Worm (Caenorhabditis elegans) whole organism, mixed stage, embryonic: ENCODE measurements around the gene col-133.
A peak's percentile ranks its signal among the peaks of the same experiment; 100 is the strongest.

ENCODE experiments used
- bed-3 ChIP-seq: fragments of 200-800 bp; sonication (Bioruptor generic); optimal IDR thresholded peaks from 3 replicates; lab custom pipeline; 2018; ENCODE audit warnings: mild to moderate bottlenecking, missing genetic modification characterization, moderate library complexity, missing compliant biosample characterization
- blmp-1 ChIP-seq: fragments of 150-350 bp; optimal IDR thresholded peaks from 2 replicates; lab custom pipeline; 2014; ENCODE audit warnings: missing biosample characterization, missing genetic modification characterization
- ceh-39 ChIP-seq: fragments of 150-350 bp; optimal IDR thresholded peaks from 2 replicates; lab custom pipeline; 2014; ENCODE audit warnings: missing biosample characterization, missing genetic modification characterization
- ceh-43 ChIP-seq: fragments of 200-800 bp; sonication (Bioruptor generic); optimal IDR thresholded peaks from 2 replicates; lab custom pipeline; 2018; ENCODE audit warnings: mild to moderate bottlenecking, missing genetic modification characterization, moderate library complexity, missing compliant biosample characterization
- ceh-83 ChIP-seq: fragments of 200-800 bp; sonication (Bioruptor generic); optimal IDR thresholded peaks from 2 replicates; lab custom pipeline; 2018; ENCODE audit warnings: mild to moderate bottlenecking, missing genetic modification characterization, missing compliant biosample characterization
- ces-1 ChIP-seq: fragments of 150-350 bp; optimal IDR thresholded peaks from 2 replicates; lab custom pipeline; 2014; ENCODE audit warnings: missing biosample characterization, missing genetic modification reagents, missing genetic modification characterization
- drap-1 ChIP-seq: fragments of 200-800 bp; sonication (Bioruptor generic); optimal IDR thresholded peaks from 3 replicates; lab custom pipeline; 2018; ENCODE audit warnings: mild to moderate bottlenecking, missing genetic modification characterization, missing compliant biosample characterization
- elt-1 ChIP-seq: sonication (generic microtip); optimal IDR thresholded peaks from 2 replicates; lab custom pipeline; 2017; ENCODE audit warnings: missing genetic modification characterization, mild to moderate bottlenecking, missing compliant biosample characterization, antibody characterized with exemption, moderate library complexity, borderline replicate concordance; ENCODE audit not compliant: insufficient read depth
- elt-3 ChIP-seq: fragments of 150-350 bp; optimal IDR thresholded peaks from 2 replicates; lab custom pipeline; 2014; ENCODE audit warnings: missing biosample characterization, missing genetic modification characterization
- flh-1 ChIP-seq: fragments of 200-800 bp; sonication (Bioruptor generic); optimal IDR thresholded peaks from 2 replicates; lab custom pipeline; 2018; ENCODE audit warnings: mild to moderate bottlenecking, missing genetic modification characterization, moderate library complexity, missing compliant biosample characterization
- ham-2 ChIP-seq: fragments of 200-800 bp; sonication (Bioruptor generic); optimal IDR thresholded peaks from 2 replicates; lab custom pipeline; 2018; ENCODE audit warnings: mild to moderate bottlenecking, missing genetic modification characterization, missing compliant biosample characterization
- hlh-1 ChIP-seq: fragments of 150-350 bp; optimal IDR thresholded peaks from 2 replicates; lab custom pipeline; 2014; ENCODE audit warnings: missing biosample characterization, missing genetic modification reagents, missing genetic modification characterization
- lin-13 ChIP-seq: fragments of 150-350 bp; optimal IDR thresholded peaks from 2 replicates; lab custom pipeline; 2014; ENCODE audit warnings: missing biosample characterization, missing genetic modification characterization
- lin-32 ChIP-seq: fragments of 200-800 bp; sonication (Bioruptor generic); optimal IDR thresholded peaks from 2 replicates; lab custom pipeline; 2018; ENCODE audit warnings: mild to moderate bottlenecking, missing genetic modification characterization, missing compliant biosample characterization
- mab-5 ChIP-seq: fragments of 150-350 bp; optimal IDR thresholded peaks from 2 replicates; lab custom pipeline; 2014; ENCODE audit warnings: missing biosample characterization, missing genetic modification characterization
- mep-1 ChIP-seq: fragments of 150-350 bp; optimal IDR thresholded peaks from 2 replicates; lab custom pipeline; 2017; ENCODE audit warnings: missing biosample characterization, missing genetic modification reagents, missing genetic modification characterization, inconsistent platforms
- nhr-12 ChIP-seq: fragments of 150-350 bp; optimal IDR thresholded peaks from 2 replicates; lab custom pipeline; 2014; ENCODE audit warnings: missing biosample characterization, missing genetic modification characterization
- nhr-2 ChIP-seq: fragments of 150-350 bp; optimal IDR thresholded peaks from 2 replicates; lab custom pipeline; 2014; ENCODE audit warnings: missing biosample characterization, missing genetic modification characterization
- nhr-237 ChIP-seq: fragments of 150-350 bp; optimal IDR thresholded peaks from 2 replicates; lab custom pipeline; 2014; ENCODE audit warnings: missing biosample characterization, missing genetic modification characterization
- nhr-28 ChIP-seq: fragments of 150-350 bp; optimal IDR thresholded peaks from 2 replicates; lab custom pipeline; 2014; ENCODE audit warnings: missing biosample characterization, missing genetic modification characterization
- pha-4 ChIP-seq: fragments of 150-350 bp; optimal IDR thresholded peaks from 2 replicates; lab custom pipeline; 2018; ENCODE audit warnings: missing biosample characterization, missing genetic modification reagents, missing genetic modification characterization
- snpc-4 ChIP-seq: fragments of 150-350 bp; optimal IDR thresholded peaks from 2 replicates; lab custom pipeline; 2014; ENCODE audit warnings: missing biosample characterization, missing genetic modification characterization
- sptf-1 ChIP-seq: sonication (generic microtip); optimal IDR thresholded peaks from 2 replicates; lab custom pipeline; 2017; ENCODE audit warnings: mild to moderate bottlenecking, missing genetic modification characterization, moderate library complexity, missing compliant biosample characterization
- unc-120 ChIP-seq: sonication (generic microtip); optimal IDR thresholded peaks from 2 replicates; lab custom pipeline; 2017; ENCODE audit warnings: missing genetic modification characterization, missing compliant biosample characterization; ENCODE audit not compliant: poor library complexity, severe bottlenecking
- unc-62 ChIP-seq: fragments of 150-350 bp; optimal IDR thresholded peaks from 2 replicates; lab custom pipeline; 2014; ENCODE audit warnings: missing biosample characterization, missing genetic modification reagents, missing genetic modification characterization
- zip-8 ChIP-seq: fragments of 150-350 bp; optimal IDR thresholded peaks from 2 replicates; lab custom pipeline; 2014; ENCODE audit warnings: missing biosample characterization, missing genetic modification characterization

col-133 gene

ce11 chrIV:14131770-14132169, 32.6 kb upstream of the col-133 start, which contains the start of gene srz-59:
TSS of gene srz-59 (plus strand) at chrIV:14132070.
- no peak for TF ChIP-seq elt-3
- no peak for TF ChIP-seq lin-13
- no peak for TF ChIP-seq flh-1 (GFP tag; lab: Kevin White, UChicago)
- TF ChIP-seq nhr-28 (tag; lab: Kevin White, UChicago): no peak
- no peak for TF ChIP-seq mab-5 (tag; lab: Kevin White, UChicago)
- TF ChIP-seq elt-1 (tag; lab: Kevin White, UChicago): no peak
- no peak for TF ChIP-seq ceh-39

- TF ChIP-seq sptf-1 (tag; lab: Kevin White, UChicago) (no peak), lin-32 (GFP tag; lab: Kevin White, UChicago) (no peak), ces-1 (GFP tag; lab: Kevin White, UChicago) (no peak), nhr-237 (tag; lab: Kevin White, UChicago) (no peak), nhr-2 (tag; lab: Kevin White, UChicago) (no peak), blmp-1 (no peak), ceh-43 (GFP tag; lab: Kevin White, UChicago) (no peak), mep-1 (tag; lab: Kevin White, UChicago) (no peak), nhr-12 (tag; lab: Kevin White, UChicago) (no peak), elt-1 (tag; lab: Kevin White, UChicago) (no peak), pha-4 (no peak), drap-1 (GFP tag; lab: Kevin White, UChicago) (no peak), zip-8 (tag; lab: Kevin White, UChicago) (no peak)
- TF ChIP-seq, all 35 proteins: peak for 0
Observed at ce11 chrIV:14129091-14129490, 29.9 kb upstream of the col-133 start, which contains the start of gene srz-42. TSS of gene srz-42 (plus strand) at chrIV:14129391.

DNA sequence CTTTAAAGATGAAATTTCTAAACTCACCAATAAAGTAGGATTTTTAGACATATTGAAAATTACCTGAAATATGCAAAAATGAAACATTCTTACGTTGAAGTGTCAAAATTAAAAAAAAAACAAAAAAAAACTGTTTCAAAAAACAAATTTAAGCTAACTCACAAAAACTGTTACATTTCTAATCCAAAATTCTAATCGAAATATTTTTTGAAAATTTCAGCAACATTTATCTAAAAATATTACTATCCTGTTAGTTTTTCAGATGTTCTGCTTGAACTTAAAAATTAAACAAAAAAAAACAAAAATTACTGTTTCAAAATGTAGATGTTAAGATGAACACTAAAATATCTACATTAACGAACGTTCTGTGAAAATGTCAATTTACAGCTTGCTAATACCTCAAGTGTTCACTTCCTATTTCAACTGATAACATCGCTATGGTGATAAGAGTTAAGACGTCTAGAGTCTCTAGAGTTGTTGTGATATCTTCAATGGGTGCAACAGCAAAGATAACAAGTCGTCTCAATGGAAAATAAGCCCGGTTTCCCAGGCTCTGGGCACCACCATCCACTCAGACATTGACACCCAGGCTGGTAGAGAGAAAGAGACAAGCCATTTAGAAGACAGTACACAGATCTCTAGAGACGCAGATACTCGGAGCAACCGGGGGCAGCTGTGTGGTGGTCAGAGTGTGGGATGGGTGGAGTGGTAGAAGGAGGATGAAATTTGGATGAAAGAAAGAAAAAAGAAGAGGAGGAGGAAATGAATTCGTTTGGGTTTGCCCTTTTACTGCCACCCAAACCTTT, 28.9 kb upstream of the col-133 start, which contains the start of gene H12I19.115:
H12I19.115 (minus strand) TSS at position 51 of the 806 bp plus-strand sequence.
- TF ChIP-seq unc-62 (GFP tag; lab: Kevin White, UChicago): peak; percentile 13
- peak; percentile 94 for TF ChIP-seq hlh-1 (tag; lab: Kevin White, UChicago)
- TF ChIP-seq unc-120 (tag; lab: Kevin White, UChicago): no peak
- TF ChIP-seq mab-5 (tag; lab: Kevin White, UChicago): no peak
- TF ChIP-seq blmp-1: no peak
- no peak for TF ChIP-seq ceh-39
- TF ChIP-seq mep-1 (tag; lab: Kevin White, UChicago): no peak
- peak; percentile 57 for TF ChIP-seq ces-1 (GFP tag; lab: Kevin White, UChicago)
- TF ChIP-seq lin-32 (GFP tag; lab: Kevin White, UChicago): peak; percentile 28
- TF ChIP-seq ceh-43 (GFP tag; lab: Kevin White, UChicago): no peak
- TF ChIP-seq nhr-2 (tag; lab: Kevin White, UChicago): no peak
- TF ChIP-seq ceh-83 (GFP tag; lab: Kevin White, UChicago): peak; percentile 16
- TF ChIP-seq, all 35 proteins: peak for 5

- TF ChIP-seq ham-2 (GFP tag; lab: Kevin White, UChicago) (no peak), pha-4 (no peak), elt-3 (no peak), mab-5 (tag; lab: Kevin White, UChicago) (no peak), ces-1 (GFP tag; lab: Kevin White, UChicago) (no peak), elt-1 (tag; lab: Kevin White, UChicago) (no peak), zip-8 (tag; lab: Kevin White, UChicago) (no peak), nhr-28 (tag; lab: Kevin White, UChicago) (no peak)
- TF ChIP-seq, all 35 proteins: peak for 0
Observed at ce11 chrIV:14123956-14124355, 24.8 kb upstream of the col-133 start, which contains the start of gene nkcc-1. TSS of gene nkcc-1 (minus strand) at chrIV:14124056.

DNA sequence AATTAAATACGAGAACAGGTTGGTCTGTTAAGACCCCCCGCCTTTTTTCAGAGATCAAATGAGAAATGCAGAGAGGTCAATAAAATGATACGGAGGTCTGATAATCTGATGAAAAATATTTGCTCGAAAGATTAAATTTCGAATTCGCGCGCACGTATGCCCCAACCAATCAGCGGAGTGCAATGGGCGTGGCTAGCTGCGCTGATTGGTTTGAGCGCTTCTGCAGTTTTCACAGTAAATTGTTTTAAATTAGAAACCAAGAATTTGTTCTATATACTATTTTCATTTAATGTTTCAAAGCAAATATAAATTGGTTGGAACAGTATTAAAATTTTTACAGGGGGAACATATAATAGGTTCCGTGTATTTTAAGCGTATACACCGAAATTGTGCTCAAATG, 20.2 kb upstream of the col-133 start:
- TF ChIP-seq pha-4: peak; percentile 47
- TF ChIP-seq unc-62 (GFP tag; lab: Kevin White, UChicago): no peak
- no peak for TF ChIP-seq bed-3
- TF ChIP-seq elt-1 (tag; lab: Kevin White, UChicago): no peak

- TF ChIP-seq unc-120 (tag; lab: Kevin White, UChicago): no peak
- TF ChIP-seq snpc-4 (tag; lab: Kevin White, UChicago): no peak
Observed at ce11 chrIV:14115556-14115955, 16.4 kb upstream of the col-133 start.
